Fruit fly (Drosophila melanogaster) whole organism, adult: ENCODE data around the gene Ddx1.
A peak's percentile ranks its signal among the peaks of the same experiment; 100 is the strongest.

Experiments used
- CG11617 ChIP-seq: fragments of 200-800 bp; sonication (Bioruptor generic); optimal IDR thresholded peaks from 2 replicates; lab custom pipeline; 2017; ENCODE audit warnings: mild to moderate bottlenecking, missing biosample characterization, missing genetic modification reagents, missing genetic modification characterization
- CG33017 ChIP-seq: fragments of 200-800 bp; sonication (Bioruptor generic); optimal IDR thresholded peaks from 2 replicates; lab custom pipeline; 2018; ENCODE audit warnings: missing biosample characterization, mild to moderate bottlenecking, missing genetic modification characterization, moderate library complexity
- CG5204 ChIP-seq: fragments of 200-800 bp; sonication (Bioruptor generic); optimal IDR thresholded peaks from 2 replicates; lab custom pipeline; 2016; ENCODE audit warnings: missing biosample characterization, missing genetic modification characterization
- CG7045 ChIP-seq: fragments of 200-800 bp; sonication (Bioruptor generic); optimal IDR thresholded peaks from 2 replicates; lab custom pipeline; 2017; ENCODE audit warnings: missing biosample characterization, mild to moderate bottlenecking, missing genetic modification characterization
- CG7101 ChIP-seq: fragments of 200-800 bp; sonication (Bioruptor generic); optimal IDR thresholded peaks from 2 replicates; lab custom pipeline; 2018; ENCODE audit warnings: missing biosample characterization, mild to moderate bottlenecking, missing genetic modification characterization, moderate library complexity
- Crg-1 ChIP-seq: fragments of 200-800 bp; sonication (Bioruptor generic); optimal IDR thresholded peaks from 2 replicates; lab custom pipeline; 2016; ENCODE audit warnings: missing biosample characterization, missing genetic modification characterization
- cnc ChIP-seq, 2 experiments: fragments of >200 bp; optimal IDR thresholded peaks; 2 replicates each; lab custom pipeline; 2017
- pad ChIP-seq: fragments of 200-800 bp; sonication (Bioruptor generic); optimal IDR thresholded peaks from 3 replicates; lab custom pipeline; 2017; ENCODE audit warnings: missing biosample characterization, missing genetic modification characterization, mild to moderate bottlenecking, moderate library complexity, missing genetic modification reagents

DNA sequence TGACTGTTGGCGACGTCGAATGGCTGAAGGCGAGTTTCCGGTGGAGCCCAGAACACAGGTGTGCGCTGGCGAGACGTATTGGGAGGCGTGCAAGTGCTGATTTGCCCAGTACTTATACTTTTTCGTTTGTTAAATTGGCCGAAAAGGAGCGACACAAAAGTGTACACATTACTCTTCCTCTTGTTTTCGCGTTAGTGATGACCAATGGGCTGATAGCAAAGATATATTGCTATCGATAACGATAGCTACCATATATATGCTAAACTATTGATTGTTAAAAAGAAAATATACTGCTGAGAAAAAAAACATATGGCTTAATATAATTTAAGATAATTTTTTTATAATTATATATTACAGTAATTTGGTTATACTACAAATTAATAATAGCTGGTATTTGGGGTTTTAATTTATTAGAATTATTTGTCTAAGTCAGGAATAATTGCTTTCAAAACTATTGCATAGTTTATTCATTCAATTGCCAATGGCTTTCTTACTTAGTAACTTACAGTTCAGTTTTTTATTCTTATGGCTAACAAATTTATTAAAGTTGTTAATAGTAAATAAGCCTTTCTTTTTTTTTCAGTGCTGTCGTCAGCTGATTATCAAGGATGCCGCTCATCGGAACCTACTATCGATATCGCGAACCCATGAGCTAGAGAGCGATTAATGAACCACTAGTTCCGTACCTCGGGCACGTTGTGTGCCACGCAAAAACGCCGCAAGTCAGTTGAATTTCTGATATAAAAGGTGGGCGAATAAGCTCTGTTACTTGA, 25.0 kb downstream of the Ddx1 start, which contains the start of the genes Hem and IleRS:
- TF ChIP-seq Crg-1 (GFP tag; lab: Kevin White, UChicago) (peak; percentile 60), CG11617 (GFP tag; lab: Kevin White, UChicago) (peak; percentile 89), CG5204 (peak; percentile 72), cnc (optimal IDR thresholded peaks at IDR 0.05; lab: Kevin White, UChicago) (no peak), CG7045 (GFP tag; lab: Kevin White, UChicago) (peak; percentile 91), pad (peak; percentile 60), CG33017 (tag; lab: Kevin White, UChicago) (peak; percentile 84), CG7101 (tag; lab: Kevin White, UChicago) (peak; percentile 86)
